Worm (Caenorhabditis elegans) whole organism, L3 larva: ENCODE data around the gene T26C5.5.

Source experiments
- R02D3.7 ChIP-seq: fragments of 150-350 bp; optimal IDR thresholded peaks from 2 replicates; lab custom pipeline; 2014; ENCODE audit warnings: missing biosample characterization, missing genetic modification characterization
- ZK546.5 ChIP-seq: sonication (generic microtip); optimal IDR thresholded peaks from 2 replicates; lab custom pipeline; 2017; ENCODE audit warnings: missing biosample characterization, missing genetic modification characterization
- aly-2 ChIP-seq: fragments of 150-350 bp; optimal IDR thresholded peaks from 2 replicates; lab custom pipeline; 2014; ENCODE audit warnings: missing biosample characterization, missing genetic modification characterization
- ama-1 ChIP-seq: fragments of 150-350 bp; optimal IDR thresholded peaks from 2 replicates; lab custom pipeline; 2018
- ceh-16 ChIP-seq: sonication (generic microtip); optimal IDR thresholded peaks from 2 replicates; lab custom pipeline; 2017; ENCODE audit warnings: missing biosample characterization, missing genetic modification characterization
- ceh-28 ChIP-seq: fragments of 150-350 bp; optimal IDR thresholded peaks from 2 replicates; lab custom pipeline; 2014; ENCODE audit warnings: missing biosample characterization, missing genetic modification reagents, missing genetic modification characterization
- ceh-82 ChIP-seq: fragments of 150-350 bp; optimal IDR thresholded peaks from 2 replicates; lab custom pipeline; 2014; ENCODE audit warnings: missing biosample characterization, missing genetic modification characterization
- ceh-9 ChIP-seq: sonication (generic microtip); optimal IDR thresholded peaks from 2 replicates; lab custom pipeline; 2018; ENCODE audit warnings: missing biosample characterization, missing genetic modification characterization
- daf-12 ChIP-seq: fragments of 150-350 bp; optimal IDR thresholded peaks from 2 replicates; lab custom pipeline; 2014; ENCODE audit warnings: missing biosample characterization, missing genetic modification reagents, missing genetic modification characterization
- egl-27 ChIP-seq: sonication (generic microtip); optimal IDR thresholded peaks from 4 replicates; lab custom pipeline; 2017; ENCODE audit warnings: missing biosample characterization, missing genetic modification reagents, missing genetic modification characterization
- egl-5 ChIP-seq: fragments of 150-350 bp; optimal IDR thresholded peaks from 2 replicates; lab custom pipeline; 2017; ENCODE audit warnings: missing biosample characterization, missing genetic modification reagents, missing genetic modification characterization, inconsistent platforms
- elt-1 ChIP-seq: fragments of 150-350 bp; optimal IDR thresholded peaks from 2 replicates; lab custom pipeline; 2014; ENCODE audit warnings: missing biosample characterization, missing genetic modification characterization
- elt-2 ChIP-seq: sonication (generic microtip); optimal IDR thresholded peaks from 2 replicates; lab custom pipeline; 2016; ENCODE audit warnings: missing genetic modification reagents, mild to moderate bottlenecking, missing genetic modification characterization, missing compliant biosample characterization
- elt-3 ChIP-seq, 3 experiments: fragments of 150-350 bp in 1 of 3; sonication (generic microtip) in 2 of 3; optimal IDR thresholded peaks; 2 replicates in 2 of 3; 4 replicates in 1 of 3; lab custom pipeline; 2014 to 2017; ENCODE audit warnings: missing biosample characterization in 3 of 3, missing genetic modification characterization in 3 of 3
- eor-1 ChIP-seq, 2 experiments: fragments of 150-350 bp; optimal IDR thresholded peaks; 2 replicates each; lab custom pipeline; 2014 to 2018; ENCODE audit warnings: missing biosample characterization in 2 of 2, missing genetic modification characterization in 2 of 2
- fkh-10 ChIP-seq: sonication (generic microtip); optimal IDR thresholded peaks from 2 replicates; lab custom pipeline; 2017; ENCODE audit warnings: missing biosample characterization, missing genetic modification reagents, missing genetic modification characterization
- fkh-2 ChIP-seq: fragments of 150-350 bp; optimal IDR thresholded peaks from 2 replicates; lab custom pipeline; 2014; ENCODE audit warnings: missing biosample characterization, missing genetic modification reagents, missing genetic modification characterization
- fos-1 ChIP-seq: fragments of 150-350 bp; optimal IDR thresholded peaks from 2 replicates; lab custom pipeline; 2014; ENCODE audit warnings: missing biosample characterization, missing genetic modification characterization
- hmg-11 ChIP-seq: sonication (generic microtip); optimal IDR thresholded peaks from 2 replicates; lab custom pipeline; 2016; ENCODE audit warnings: missing genetic modification characterization, missing compliant biosample characterization
- jun-1 ChIP-seq: fragments of 150-350 bp; optimal IDR thresholded peaks from 2 replicates; lab custom pipeline; 2014; ENCODE audit warnings: missing biosample characterization, missing genetic modification reagents, missing genetic modification characterization
- lin-15B ChIP-seq: fragments of 150-350 bp; optimal IDR thresholded peaks from 2 replicates; lab custom pipeline; 2014; ENCODE audit warnings: missing biosample characterization, missing genetic modification characterization
- lin-39 ChIP-seq: fragments of 150-350 bp; optimal IDR thresholded peaks from 2 replicates; lab custom pipeline; 2018; ENCODE audit warnings: missing biosample characterization, missing genetic modification reagents, missing genetic modification characterization
- lsy-12 ChIP-seq: sonication (generic microtip); optimal IDR thresholded peaks from 2 replicates; lab custom pipeline; 2016; ENCODE audit warnings: mild to moderate bottlenecking, missing genetic modification characterization, missing compliant biosample characterization
- mdl-1 ChIP-seq: fragments of 150-350 bp; optimal IDR thresholded peaks from 2 replicates; lab custom pipeline; 2014; ENCODE audit warnings: missing biosample characterization, missing genetic modification characterization
- mml-1 ChIP-seq: fragments of 150-350 bp; sonication (generic microtip); optimal IDR thresholded peaks from 3 replicates; lab custom pipeline; 2014; ENCODE audit warnings: missing biosample characterization, missing genetic modification characterization
- nfya-1 ChIP-seq: sonication (generic microtip); optimal IDR thresholded peaks from 2 replicates; lab custom pipeline; 2017; ENCODE audit warnings: missing genetic modification characterization, mild to moderate bottlenecking, missing compliant biosample characterization, antibody characterized with exemption, moderate library complexity; ENCODE audit not compliant: insufficient read depth
- nhr-11 ChIP-seq: fragments of 150-350 bp; optimal IDR thresholded peaks from 2 replicates; lab custom pipeline; 2014; ENCODE audit warnings: missing biosample characterization, missing genetic modification characterization
- nhr-12 ChIP-seq: fragments of 150-350 bp; optimal IDR thresholded peaks from 2 replicates; lab custom pipeline; 2014; ENCODE audit warnings: missing biosample characterization, missing genetic modification characterization
- nhr-23 ChIP-seq: fragments of 150-350 bp; optimal IDR thresholded peaks from 2 replicates; lab custom pipeline; 2014; ENCODE audit warnings: missing biosample characterization, missing genetic modification reagents, missing genetic modification characterization
- nhr-237 ChIP-seq: fragments of 150-350 bp; optimal IDR thresholded peaks from 2 replicates; lab custom pipeline; 2014; ENCODE audit warnings: missing biosample characterization, missing genetic modification characterization
- nhr-25 ChIP-seq: sonication (generic microtip); optimal IDR thresholded peaks from 2 replicates; lab custom pipeline; 2017; ENCODE audit warnings: missing biosample characterization, missing genetic modification characterization
- nhr-43 ChIP-seq: sonication (generic microtip); optimal IDR thresholded peaks from 2 replicates; lab custom pipeline; 2016; ENCODE audit warnings: mild to moderate bottlenecking, missing genetic modification characterization, missing compliant biosample characterization; ENCODE audit not compliant: poor library complexity, severe bottlenecking
- nhr-67 ChIP-seq: fragments of 150-350 bp; optimal IDR thresholded peaks from 2 replicates; lab custom pipeline; 2014; ENCODE audit warnings: missing biosample characterization, missing genetic modification characterization
- nhr-76 ChIP-seq: fragments of 150-350 bp; sonication (generic microtip); optimal IDR thresholded peaks from 5 replicates; lab custom pipeline; 2014; ENCODE audit warnings: missing biosample characterization, missing genetic modification characterization
- nhr-77 ChIP-seq: fragments of 150-350 bp; optimal IDR thresholded peaks from 2 replicates; lab custom pipeline; 2014; ENCODE audit warnings: missing biosample characterization, missing genetic modification characterization
- pha-4 ChIP-seq: fragments of 150-350 bp; optimal IDR thresholded peaks from 2 replicates; lab custom pipeline; 2014; ENCODE audit warnings: missing biosample characterization, missing genetic modification reagents, missing genetic modification characterization
- pqm-1 ChIP-seq: fragments of 150-350 bp; optimal IDR thresholded peaks from 2 replicates; lab custom pipeline; 2017; ENCODE audit warnings: missing biosample characterization, missing genetic modification characterization, inconsistent platforms
- sea-2 ChIP-seq: fragments of 150-350 bp; sonication (generic microtip); optimal IDR thresholded peaks from 4 replicates; lab custom pipeline; 2014; ENCODE audit warnings: missing biosample characterization, missing genetic modification reagents, missing genetic modification characterization
- skn-1 ChIP-seq: fragments of 150-350 bp; optimal IDR thresholded peaks from 2 replicates; lab custom pipeline; 2014; ENCODE audit warnings: missing biosample characterization, missing genetic modification characterization
- snpc-4 ChIP-seq: fragments of 150-350 bp; optimal IDR thresholded peaks from 2 replicates; lab custom pipeline; 2014; ENCODE audit warnings: missing biosample characterization, missing genetic modification characterization
- tbx-2 ChIP-seq: sonication (generic microtip); optimal IDR thresholded peaks from 2 replicates; lab custom pipeline; 2016; ENCODE audit warnings: mild to moderate bottlenecking, missing genetic modification characterization, missing compliant biosample characterization
- unc-39 ChIP-seq: sonication (generic microtip); optimal IDR thresholded peaks from 4 replicates; lab custom pipeline; 2017; ENCODE audit warnings: missing biosample characterization, missing genetic modification characterization
- zag-1 ChIP-seq: fragments of 150-350 bp; optimal IDR thresholded peaks from 2 replicates; lab custom pipeline; 2014; ENCODE audit warnings: missing biosample characterization, missing genetic modification characterization
- ztf-11 ChIP-seq: fragments of 150-350 bp; optimal IDR thresholded peaks from 2 replicates; lab custom pipeline; 2014; ENCODE audit warnings: missing biosample characterization, missing genetic modification characterization
- ztf-4 ChIP-seq: fragments of 150-350 bp; optimal IDR thresholded peaks from 2 replicates; lab custom pipeline; 2014; ENCODE audit warnings: missing biosample characterization, missing genetic modification characterization

T26C5.5 gene

DNA sequence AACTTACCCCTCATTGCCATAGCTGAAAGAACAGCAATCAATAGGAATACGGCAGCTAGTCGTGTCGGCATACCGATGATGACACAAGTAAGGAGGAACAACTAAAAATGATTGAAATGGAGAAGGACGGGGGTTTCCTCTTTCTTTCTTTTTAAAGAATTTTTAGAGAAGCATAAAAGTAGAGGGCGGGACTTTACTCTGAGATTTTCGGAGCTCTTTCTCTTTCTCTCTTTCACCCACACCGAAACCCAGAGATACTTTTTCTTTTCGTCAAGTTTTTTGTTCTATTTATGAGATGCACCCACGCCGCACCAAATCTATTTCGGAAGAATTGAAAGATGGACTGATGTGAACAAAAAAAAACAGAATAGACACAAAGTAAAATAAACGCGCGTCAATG lies at the start of gene T26C5.5:
T26C5.5 (minus strand) TSS at position 101 of the 400 bp plus-strand sequence.
- no peak for TF ChIP-seq mml-1 (tag; lab: Kevin White, UChicago)
- no peak for TF ChIP-seq lin-39 (tag; lab: Kevin White, UChicago)
- no peak for TF ChIP-seq nfya-1 (tag; lab: Kevin White, UChicago)
- TF ChIP-seq R02D3.7: no peak
- no peak for TF ChIP-seq elt-3 (tag; optimal IDR thresholded peaks at IDR 0.05; lab: Kevin White, UChicago)
- TF ChIP-seq lsy-12 (tag; lab: Kevin White, UChicago): no peak
- TF ChIP-seq aly-2 (tag; lab: Kevin White, UChicago): no peak
- TF ChIP-seq elt-1 (tag; lab: Kevin White, UChicago): no peak
- TF ChIP-seq eor-1 (tag; optimal IDR thresholded peaks at IDR 0.05; lab: Kevin White, UChicago): no peak
- no peak for TF ChIP-seq ceh-82 (tag; lab: Kevin White, UChicago)
- TF ChIP-seq pqm-1 (tag; lab: Kevin White, UChicago): no peak
- no peak for TF ChIP-seq zag-1
- no peak for TF ChIP-seq ZK546.5 (tag; lab: Kevin White, UChicago)
- TF ChIP-seq daf-12 (tag; lab: Kevin White, UChicago): no peak
- no peak for TF ChIP-seq sea-2 (GFP tag; lab: Kevin White, UChicago)
- no peak for TF ChIP-seq fkh-10
- TF ChIP-seq nhr-77 (tag; lab: Kevin White, UChicago): no peak

DNA sequence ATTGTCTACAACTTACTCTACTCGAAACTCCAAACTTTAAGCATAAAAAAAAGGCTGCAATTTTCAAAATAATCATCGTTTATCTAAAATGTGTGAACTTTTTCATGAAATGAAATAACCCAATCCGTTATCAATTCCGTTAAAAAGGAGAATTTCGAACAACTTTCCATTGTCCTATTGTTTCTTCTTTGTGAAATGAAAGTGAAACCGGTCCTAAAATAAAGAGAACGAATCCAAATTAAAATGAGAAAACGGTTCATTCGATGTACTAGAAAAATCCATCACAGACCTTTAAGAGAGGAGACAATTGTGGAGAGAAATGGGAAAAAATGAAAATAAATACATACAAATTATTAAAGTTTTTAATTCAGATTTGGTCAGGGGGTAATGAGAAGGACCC lies 49.1 kb upstream of the T26C5.5 start, which contains the start of gene C01G6.9:
C01G6.9 (minus strand) TSS at position 141 of the 400 bp plus-strand sequence.
- no peak for TF ChIP-seq nhr-11
- no peak for TF ChIP-seq jun-1 (tag; lab: Kevin White, UChicago)
- no peak for TF ChIP-seq unc-39
- no peak for TF ChIP-seq elt-2 (tag; lab: Kevin White, UChicago)
- no peak for TF ChIP-seq snpc-4
- no peak for TF ChIP-seq egl-27 (tag; lab: Kevin White, UChicago)
- no peak for TF ChIP-seq sea-2 (GFP tag; lab: Kevin White, UChicago)
- TF ChIP-seq nhr-76 (tag; lab: Kevin White, UChicago): no peak
- TF ChIP-seq ceh-82 (tag; lab: Kevin White, UChicago): no peak
- TF ChIP-seq ztf-4: no peak
- no peak for TF ChIP-seq ceh-28 (tag; lab: Kevin White, UChicago)

DNA sequence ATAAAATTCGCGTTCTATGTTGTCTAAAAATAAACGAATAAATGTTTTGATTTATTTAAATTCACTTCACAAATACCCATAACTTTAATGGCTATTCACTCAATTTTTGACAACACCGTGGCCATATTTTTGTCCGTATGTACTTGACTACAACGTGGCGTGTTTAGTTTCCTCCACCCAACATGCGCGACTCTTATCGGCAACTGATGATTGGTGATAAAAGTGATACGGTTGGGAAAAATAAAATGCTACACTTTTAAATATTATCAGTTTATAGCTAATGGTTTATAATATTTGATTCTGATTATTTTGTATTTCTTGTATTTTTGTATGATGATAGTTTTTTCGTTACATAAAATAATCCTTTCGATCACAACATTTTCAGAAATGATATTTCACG lies 45.1 kb upstream of the T26C5.5 start, which contains the start of gene acs-7:
acs-7 (plus strand) TSS at position 386 of the 400 bp plus-strand sequence.
- TF ChIP-seq fkh-10 (no peak), nhr-76 (tag; lab: Kevin White, UChicago) (peak; percentile 81), ama-1 (no peak), snpc-4 (no peak), jun-1 (tag; lab: Kevin White, UChicago) (peak; percentile 64), skn-1 (tag; lab: Kevin White, UChicago) (no peak), fkh-2 (tag; lab: Kevin White, UChicago) (no peak), egl-5 (tag; lab: Kevin White, UChicago) (no peak), pha-4 (peak; percentile 64), nhr-237 (tag; lab: Kevin White, UChicago) (no peak), elt-1 (tag; lab: Kevin White, UChicago) (no peak), nhr-67 (tag; lab: Kevin White, UChicago) (no peak), ztf-11 (tag; lab: Kevin White, UChicago) (no peak), elt-3 (tag; optimal IDR thresholded peaks at IDR 0.05; lab: Kevin White, UChicago) (no peak), nhr-77 (tag; lab: Kevin White, UChicago) (no peak), elt-2 (tag; lab: Kevin White, UChicago) (peak; percentile 98), R02D3.7 (no peak), nfya-1 (tag; lab: Kevin White, UChicago) (peak; percentile 34), hmg-11 (tag; lab: Kevin White, UChicago) (no peak), sea-2 (GFP tag; lab: Kevin White, UChicago) (no peak), mdl-1 (no peak), aly-2 (tag; lab: Kevin White, UChicago) (no peak), lin-15B (no peak), egl-27 (tag; lab: Kevin White, UChicago) (no peak), nhr-43 (no peak), nhr-23 (no peak), pqm-1 (tag; lab: Kevin White, UChicago) (peak; percentile 99), nhr-25 (tag; lab: Kevin White, UChicago) (no peak), ceh-28 (tag; lab: Kevin White, UChicago) (no peak), zag-1 (no peak), ZK546.5 (tag; lab: Kevin White, UChicago) (no peak), nhr-12 (tag; lab: Kevin White, UChicago) (no peak), tbx-2 (tag; lab: Kevin White, UChicago) (no peak), fos-1 (tag; lab: Kevin White, UChicago) (no peak), ceh-82 (tag; lab: Kevin White, UChicago) (no peak), nhr-11 (no peak), ceh-16 (tag; lab: Kevin White, UChicago) (no peak), ceh-9 (tag; lab: Kevin White, UChicago) (no peak), lin-39 (tag; lab: Kevin White, UChicago) (no peak)
